Worm (Caenorhabditis elegans) whole organism, mixed stage, embryonic: ENCODE measurements around the gene che-7.

Experiments used
- M03D4.4 ChIP-seq: sonication (generic microtip); optimal IDR thresholded peaks from 2 replicates; lab custom pipeline; 2017; ENCODE audit warnings: mild to moderate bottlenecking, missing genetic modification characterization, missing compliant biosample characterization
- bed-3 ChIP-seq: fragments of 200-800 bp; sonication (Bioruptor generic); optimal IDR thresholded peaks from 3 replicates; lab custom pipeline; 2018; ENCODE audit warnings: mild to moderate bottlenecking, missing genetic modification characterization, moderate library complexity, missing compliant biosample characterization
- blmp-1 ChIP-seq: fragments of 150-350 bp; optimal IDR thresholded peaks from 2 replicates; lab custom pipeline; 2014; ENCODE audit warnings: missing biosample characterization, missing genetic modification characterization
- ceh-39 ChIP-seq: fragments of 150-350 bp; optimal IDR thresholded peaks from 2 replicates; lab custom pipeline; 2014; ENCODE audit warnings: missing biosample characterization, missing genetic modification characterization
- ceh-43 ChIP-seq: fragments of 200-800 bp; sonication (Bioruptor generic); optimal IDR thresholded peaks from 2 replicates; lab custom pipeline; 2018; ENCODE audit warnings: mild to moderate bottlenecking, missing genetic modification characterization, moderate library complexity, missing compliant biosample characterization
- ceh-83 ChIP-seq: fragments of 200-800 bp; sonication (Bioruptor generic); optimal IDR thresholded peaks from 2 replicates; lab custom pipeline; 2018; ENCODE audit warnings: mild to moderate bottlenecking, missing genetic modification characterization, missing compliant biosample characterization
- ces-1 ChIP-seq: fragments of 150-350 bp; optimal IDR thresholded peaks from 2 replicates; lab custom pipeline; 2014; ENCODE audit warnings: missing biosample characterization, missing genetic modification reagents, missing genetic modification characterization
- cnd-1 ChIP-seq: fragments of 200-800 bp; sonication (Bioruptor generic); optimal IDR thresholded peaks from 2 replicates; lab custom pipeline; 2018; ENCODE audit warnings: mild to moderate bottlenecking, missing genetic modification characterization, missing compliant biosample characterization
- drap-1 ChIP-seq: fragments of 200-800 bp; sonication (Bioruptor generic); optimal IDR thresholded peaks from 3 replicates; lab custom pipeline; 2018; ENCODE audit warnings: mild to moderate bottlenecking, missing genetic modification characterization, missing compliant biosample characterization
- elt-1 ChIP-seq: sonication (generic microtip); optimal IDR thresholded peaks from 2 replicates; lab custom pipeline; 2017; ENCODE audit warnings: missing genetic modification characterization, mild to moderate bottlenecking, missing compliant biosample characterization, antibody characterized with exemption, moderate library complexity, borderline replicate concordance; ENCODE audit not compliant: insufficient read depth
- elt-3 ChIP-seq: fragments of 150-350 bp; optimal IDR thresholded peaks from 2 replicates; lab custom pipeline; 2014; ENCODE audit warnings: missing biosample characterization, missing genetic modification characterization
- ham-2 ChIP-seq: fragments of 200-800 bp; sonication (Bioruptor generic); optimal IDR thresholded peaks from 2 replicates; lab custom pipeline; 2018; ENCODE audit warnings: mild to moderate bottlenecking, missing genetic modification characterization, missing compliant biosample characterization
- hlh-1 ChIP-seq: fragments of 150-350 bp; optimal IDR thresholded peaks from 2 replicates; lab custom pipeline; 2014; ENCODE audit warnings: missing biosample characterization, missing genetic modification reagents, missing genetic modification characterization
- lin-13 ChIP-seq: fragments of 150-350 bp; optimal IDR thresholded peaks from 2 replicates; lab custom pipeline; 2014; ENCODE audit warnings: missing biosample characterization, missing genetic modification characterization
- lin-32 ChIP-seq: fragments of 200-800 bp; sonication (Bioruptor generic); optimal IDR thresholded peaks from 2 replicates; lab custom pipeline; 2018; ENCODE audit warnings: mild to moderate bottlenecking, missing genetic modification characterization, missing compliant biosample characterization
- lsy-2 ChIP-seq: fragments of 150-350 bp; optimal IDR thresholded peaks from 2 replicates; lab custom pipeline; 2014; ENCODE audit warnings: missing biosample characterization, missing genetic modification characterization
- mab-5 ChIP-seq: fragments of 150-350 bp; optimal IDR thresholded peaks from 2 replicates; lab custom pipeline; 2014; ENCODE audit warnings: missing biosample characterization, missing genetic modification characterization
- mep-1 ChIP-seq: fragments of 150-350 bp; optimal IDR thresholded peaks from 2 replicates; lab custom pipeline; 2017; ENCODE audit warnings: missing biosample characterization, missing genetic modification reagents, missing genetic modification characterization, inconsistent platforms
- mls-2 ChIP-seq: sonication (generic microtip); optimal IDR thresholded peaks from 2 replicates; lab custom pipeline; 2016; ENCODE audit warnings: mild to moderate bottlenecking, missing genetic modification characterization, moderate library complexity, missing compliant biosample characterization
- nhr-12 ChIP-seq: fragments of 150-350 bp; optimal IDR thresholded peaks from 2 replicates; lab custom pipeline; 2014; ENCODE audit warnings: missing biosample characterization, missing genetic modification characterization
- nhr-2 ChIP-seq: fragments of 150-350 bp; optimal IDR thresholded peaks from 2 replicates; lab custom pipeline; 2014; ENCODE audit warnings: missing biosample characterization, missing genetic modification characterization
- nhr-237 ChIP-seq: fragments of 150-350 bp; optimal IDR thresholded peaks from 2 replicates; lab custom pipeline; 2014; ENCODE audit warnings: missing biosample characterization, missing genetic modification characterization
- nhr-28 ChIP-seq: fragments of 150-350 bp; optimal IDR thresholded peaks from 2 replicates; lab custom pipeline; 2014; ENCODE audit warnings: missing biosample characterization, missing genetic modification characterization
- nhr-76 ChIP-seq: sonication (generic microtip); optimal IDR thresholded peaks from 2 replicates; lab custom pipeline; 2017; ENCODE audit warnings: missing biosample characterization, missing genetic modification characterization
- pha-4 ChIP-seq: fragments of 150-350 bp; optimal IDR thresholded peaks from 2 replicates; lab custom pipeline; 2018; ENCODE audit warnings: missing biosample characterization, missing genetic modification reagents, missing genetic modification characterization
- sem-2 ChIP-seq: fragments of 200-800 bp; sonication (Bioruptor generic); optimal IDR thresholded peaks from 2 replicates; lab custom pipeline; 2018; ENCODE audit warnings: mild to moderate bottlenecking, missing genetic modification characterization, missing compliant biosample characterization
- snpc-4 ChIP-seq: fragments of 150-350 bp; optimal IDR thresholded peaks from 2 replicates; lab custom pipeline; 2014; ENCODE audit warnings: missing biosample characterization, missing genetic modification characterization
- tbx-8 ChIP-seq: fragments of 200-800 bp; sonication (Bioruptor generic); optimal IDR thresholded peaks from 2 replicates; lab custom pipeline; 2018; ENCODE audit warnings: mild to moderate bottlenecking, missing genetic modification characterization, moderate library complexity, missing compliant biosample characterization
- unc-120 ChIP-seq: sonication (generic microtip); optimal IDR thresholded peaks from 2 replicates; lab custom pipeline; 2017; ENCODE audit warnings: missing genetic modification characterization, missing compliant biosample characterization; ENCODE audit not compliant: poor library complexity, severe bottlenecking
- unc-39 ChIP-seq: fragments of 150-350 bp; optimal IDR thresholded peaks from 2 replicates; lab custom pipeline; 2014; ENCODE audit warnings: missing biosample characterization, missing genetic modification characterization
- zip-8 ChIP-seq: fragments of 150-350 bp; optimal IDR thresholded peaks from 2 replicates; lab custom pipeline; 2014; ENCODE audit warnings: missing biosample characterization, missing genetic modification characterization
- ztf-11 ChIP-seq: fragments of 150-350 bp; optimal IDR thresholded peaks from 2 replicates; lab custom pipeline; 2014; ENCODE audit warnings: missing biosample characterization, missing genetic modification characterization

Gene che-7

ce11 chrV:7969107-7969506 lies at the start of gene che-7:
che-7 (minus strand) TSS chrV:7969207.
- TF ChIP-seq mab-5, result no peak
- TF ChIP-seq ceh-83 (GFP tag; lab: Kevin White, UChicago), result no peak
- TF ChIP-seq M03D4.4 (tag; lab: Kevin White, UChicago), result no peak
- TF ChIP-seq lin-13 (tag; lab: Kevin White, UChicago), result no peak
- no peak for TF ChIP-seq mep-1 (tag; lab: Kevin White, UChicago)
- TF ChIP-seq ztf-11 (tag; lab: Kevin White, UChicago), result no peak
- TF ChIP-seq cnd-1, result no peak
- TF ChIP-seq nhr-12 (tag; lab: Kevin White, UChicago), result no peak
- TF ChIP-seq, all 35 proteins: peak for 0

- no peak for TF ChIP-seq snpc-4 (tag; lab: Kevin White, UChicago)
- no peak for TF ChIP-seq ces-1 (GFP tag; lab: Kevin White, UChicago)
- TF ChIP-seq M03D4.4 (tag; lab: Kevin White, UChicago), result no peak
- no peak for TF ChIP-seq pha-4 (tag; lab: Kevin White, UChicago)
- no peak for TF ChIP-seq lsy-2
- TF ChIP-seq nhr-12 (tag; lab: Kevin White, UChicago), result no peak
- no peak for TF ChIP-seq hlh-1 (tag; lab: Kevin White, UChicago)
- no peak for TF ChIP-seq elt-3 (tag; lab: Kevin White, UChicago)
Observed at ce11 chrV:8017924-8018323, 48.9 kb upstream of the che-7 start.

ce11 chrV:8016928-8017327 lies 47.9 kb upstream of the che-7 start, which contains the start of gene sptl-2:
sptl-2 (plus strand) TSS chrV:8017207.
- no peak for TF ChIP-seq zip-8 (tag; lab: Kevin White, UChicago)
- no peak for TF ChIP-seq unc-120 (tag; lab: Kevin White, UChicago)
- TF ChIP-seq ceh-83 (GFP tag; lab: Kevin White, UChicago), result no peak
- no peak for TF ChIP-seq nhr-12 (tag; lab: Kevin White, UChicago)
- no peak for TF ChIP-seq nhr-237 (tag; lab: Kevin White, UChicago)
- no peak for TF ChIP-seq ceh-43 (GFP tag; lab: Kevin White, UChicago)
- no peak for TF ChIP-seq nhr-28 (tag; lab: Kevin White, UChicago)
- TF ChIP-seq cnd-1, result no peak
- TF ChIP-seq nhr-76 (tag; lab: Kevin White, UChicago), result no peak
- TF ChIP-seq ceh-39 (tag; lab: Kevin White, UChicago), result no peak
- no peak for TF ChIP-seq drap-1 (GFP tag; lab: Kevin White, UChicago)
- TF ChIP-seq lin-32 (GFP tag; lab: Kevin White, UChicago), result no peak
- TF ChIP-seq bed-3 (GFP tag; lab: Kevin White, UChicago), result no peak
- no peak for TF ChIP-seq lin-13 (tag; lab: Kevin White, UChicago)
- TF ChIP-seq blmp-1 (tag; lab: Kevin White, UChicago), result no peak
- no peak for TF ChIP-seq ham-2
- TF ChIP-seq tbx-8, result no peak

- peak; percentile 28 for TF ChIP-seq unc-120 (tag; lab: Kevin White, UChicago)
- peak; percentile 47 for TF ChIP-seq ces-1 (GFP tag; lab: Kevin White, UChicago)
- TF ChIP-seq ceh-43 (GFP tag; lab: Kevin White, UChicago), result no peak
Observed at ce11 chrV:8013901-8014388, 44.9 kb upstream of the che-7 start, which contains the start of gene Y97E10AR.6. Y97E10AR.6 (minus strand) TSS chrV:8013951.

- TF ChIP-seq lin-13 (tag; lab: Kevin White, UChicago) (no peak), sem-2 (GFP tag; lab: Kevin White, UChicago) (no peak), ceh-43 (GFP tag; lab: Kevin White, UChicago) (no peak), tbx-8 (no peak), nhr-12 (tag; lab: Kevin White, UChicago) (no peak), elt-1 (tag; lab: Kevin White, UChicago) (no peak), bed-3 (GFP tag; lab: Kevin White, UChicago) (no peak), mls-2 (tag; lab: Kevin White, UChicago) (no peak), zip-8 (tag; lab: Kevin White, UChicago) (no peak), pha-4 (tag; lab: Kevin White, UChicago) (no peak), unc-39 (no peak), nhr-237 (tag; lab: Kevin White, UChicago) (no peak), nhr-76 (tag; lab: Kevin White, UChicago) (no peak), nhr-2 (tag; lab: Kevin White, UChicago) (no peak), ztf-11 (tag; lab: Kevin White, UChicago) (no peak)
Observed at ce11 chrV:8012032-8012431, 43.0 kb upstream of the che-7 start, which contains the start of gene rpb-9. rpb-9 (minus strand) TSS chrV:8012345.
